Worm (Caenorhabditis elegans): Measurements from ENCODE around the gene T16G12.12.

- TF ChIP-seq lin-15B (tag; optimal IDR thresholded peaks at IDR 0.05): no peak
- no peak for TF ChIP-seq hpl-2 (GFP tag; optimal IDR thresholded peaks at IDR 0.05)
- TF ChIP-seq lin-39 (tag; optimal IDR thresholded peaks at IDR 0.05): no peak
- TF ChIP-seq nhr-12 (tag; optimal IDR thresholded peaks at IDR 0.05): no peak
- TF ChIP-seq ztf-11 (tag; optimal IDR thresholded peaks at IDR 0.05): no peak
- no peak for TF ChIP-seq nhr-71 (tag; optimal IDR thresholded peaks at IDR 0.05)
- no peak for TF ChIP-seq dsc-1 (tag; optimal IDR thresholded peaks at IDR 0.05)
- no peak for TF ChIP-seq nhr-237 (tag; optimal IDR thresholded peaks at IDR 0.05)
- TF ChIP-seq unc-62 (GFP tag; optimal IDR thresholded peaks at IDR 0.05): no peak
- no peak for TF ChIP-seq unc-30 (tag; optimal IDR thresholded peaks at IDR 0.05)
- no peak for TF ChIP-seq ztf-4 (tag; optimal IDR thresholded peaks at IDR 0.05)
- TF ChIP-seq fkh-4 (tag; optimal IDR thresholded peaks at IDR 0.05; ENCODE audit: borderline replicate concordance): no peak
- TF ChIP-seq xbp-1 (tag; optimal IDR thresholded peaks at IDR 0.05): no peak
- TF ChIP-seq ets-5 (GFP tag; IDR thresholded peaks at IDR 0.05): no peak
These were observed 55.6 kb downstream of the T16G12.12 start, which contains the start of gene T16H12.9 for ce11 chrIII:10108995-10109394.

Data from whole organism, L1 larva.